Worm (Caenorhabditis elegans) whole organism, L4 larva: Measurements from ENCODE around the gene lin-3.

Source experiments
- T20F7.1 ChIP-seq: fragments of 200-800 bp; sonication (Bioruptor generic); optimal IDR thresholded peaks from 2 replicates; lab custom pipeline; 2018; ENCODE audit warnings: mild to moderate bottlenecking, missing genetic modification characterization, missing compliant biosample characterization
- T26A8.4 ChIP-seq: fragments of 200-800 bp; sonication (Bioruptor generic); IDR thresholded peaks from 2 replicates; pipeline ENCODE4 v1.3.6; 2022; ENCODE audit warnings: missing genetic modification characterization, missing compliant biosample characterization
- ZK546.5 ChIP-seq, 2 experiments: sonication (generic microtip); optimal IDR thresholded peaks; 2 replicates each; lab custom pipeline; 2017; ENCODE audit warnings: missing biosample characterization in 2 of 2, missing genetic modification characterization in 2 of 2
- daf-19 ChIP-seq: fragments of 200-800 bp; sonication (Bioruptor generic); conservative IDR thresholded peaks from 2 replicates; pipeline ENCODE4 v1.3.6; 2022; ENCODE audit warnings: missing genetic modification characterization, missing compliant biosample characterization
- egl-43 ChIP-seq: fragments of 200-800 bp; sonication (Bioruptor generic); IDR thresholded peaks from 2 replicates; pipeline ENCODE4 v1.3.6; 2022; ENCODE audit warnings: missing genetic modification reagents, missing genetic modification characterization, missing compliant biosample characterization
- lin-1 ChIP-seq: fragments of 200-800 bp; sonication (Bioruptor generic); IDR thresholded peaks from 2 replicates; pipeline ENCODE4 v1.3.6; 2022; ENCODE audit warnings: missing genetic modification reagents, missing genetic modification characterization, missing compliant biosample characterization
- lsy-2 ChIP-seq, 2 experiments: fragments of 150-350 bp in 1 of 2; sonication (generic microtip) in 1 of 2; optimal IDR thresholded peaks; 2 replicates each; lab custom pipeline; 2014 to 2017; ENCODE audit warnings: missing biosample characterization in 2 of 2, missing genetic modification characterization in 2 of 2
- pqm-1 ChIP-seq: sonication (generic microtip); optimal IDR thresholded peaks from 2 replicates; lab custom pipeline; 2017; ENCODE audit warnings: missing biosample characterization, missing genetic modification characterization
- zag-1 ChIP-seq: fragments of 150-350 bp; optimal IDR thresholded peaks from 2 replicates; lab custom pipeline; 2014; ENCODE audit warnings: missing biosample characterization, missing genetic modification characterization

DNA sequence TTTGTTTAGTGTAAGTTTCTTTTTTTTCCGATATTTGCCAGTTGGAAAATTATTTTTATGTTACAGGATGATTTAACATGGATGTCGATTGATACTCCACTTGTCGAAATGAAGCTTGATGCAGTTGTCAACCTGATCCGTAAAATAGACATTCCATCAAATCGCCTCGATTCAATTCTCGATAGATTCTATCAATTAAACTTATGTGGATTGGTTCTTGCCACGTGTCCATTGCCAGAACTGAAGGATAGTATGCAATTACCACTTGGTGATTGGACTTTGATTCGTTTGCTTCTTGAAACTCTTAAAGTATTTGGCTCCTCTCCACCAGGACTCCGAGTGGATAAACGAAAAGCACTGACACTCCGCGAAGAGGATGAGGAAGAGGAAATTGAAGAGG is 9.7 kb upstream of the lin-3 start:
- no peak for TF ChIP-seq egl-43 (GFP tag; lab: Robert Waterston, UW)
- TF ChIP-seq T20F7.1 (GFP tag; lab: Kevin White, UChicago), result no peak
- TF ChIP-seq lsy-2 (tag; optimal IDR thresholded peaks at IDR 0.05; lab: Kevin White, UChicago), result no peak
- no peak for TF ChIP-seq lin-1 (GFP tag; lab: Robert Waterston, UW)
- no peak for TF ChIP-seq pqm-1 (tag; lab: Kevin White, UChicago)
- no peak for TF ChIP-seq T26A8.4 (GFP tag; lab: Robert Waterston, UW)
- no peak for TF ChIP-seq daf-19
- no peak for TF ChIP-seq ZK546.5 (tag; optimal IDR thresholded peaks at IDR 0.05; lab: Kevin White, UChicago)
- TF ChIP-seq zag-1 (tag; lab: Kevin White, UChicago), result no peak
